Worm (Caenorhabditis elegans): ENCODE results near the gene oac-54.

oac-54 gene

ce11 chrII:9112851-9113250 is 45.1 kb upstream of the oac-54 start, which contains the start of gene jun-1:
Gene jun-1 (plus strand): TSS chrII:9113157.
- TF ChIP-seq pqm-1 (tag; optimal IDR thresholded peaks at IDR 0.05) (no peak), pros-1 (tag; optimal IDR thresholded peaks at IDR 0.05) (peak; percentile 44), tbx-2 (tag; optimal IDR thresholded peaks at IDR 0.05) (peak; percentile 58), unc-55 (GFP tag; optimal IDR thresholded peaks at IDR 0.05) (peak; percentile 64), ceh-48 (tag; optimal IDR thresholded peaks at IDR 0.05) (no peak), nhr-232 (tag; optimal IDR thresholded peaks at IDR 0.05) (no peak), che-1 (tag; optimal IDR thresholded peaks at IDR 0.05) (no peak), dmd-4 (tag; optimal IDR thresholded peaks at IDR 0.05; ENCODE audit: borderline replicate concordance) (no peak), elt-2 (tag; optimal IDR thresholded peaks at IDR 0.05) (no peak), ztf-16 (tag; optimal IDR thresholded peaks at IDR 0.05) (no peak), rnt-1 (tag; optimal IDR thresholded peaks at IDR 0.05) (peak; percentile 55), pat-9 (tag; optimal IDR thresholded peaks at IDR 0.05) (no peak), unc-42 (tag; optimal IDR thresholded peaks at IDR 0.05) (peak; percentile 57), hlh-8 (tag; optimal IDR thresholded peaks at IDR 0.05) (no peak), lim-6 (tag; optimal IDR thresholded peaks at IDR 0.05) (no peak), dve-1 (tag; optimal IDR thresholded peaks at IDR 0.05) (peak; percentile 72), mec-3 (tag; optimal IDR thresholded peaks at IDR 0.05; ENCODE audit: borderline replicate concordance) (no peak), K09A11.1 (tag; optimal IDR thresholded peaks at IDR 0.05; ENCODE audit: insufficient read depth) (peak; percentile 46), nfya-1 (tag; optimal IDR thresholded peaks at IDR 0.05) (peak; percentile 75), ceh-31 (tag; optimal IDR thresholded peaks at IDR 0.05) (peak; percentile 71), npax-4 (tag; optimal IDR thresholded peaks at IDR 0.05) (no peak), hlh-30 (tag; optimal IDR thresholded peaks at IDR 0.05; ENCODE audit: insufficient read depth) (peak; percentile 61), odd-2 (tag; optimal IDR thresholded peaks at IDR 0.05) (no peak), K02D7.2 (tag; optimal IDR thresholded peaks at IDR 0.05) (no peak), fkh-6 (tag; optimal IDR thresholded peaks at IDR 0.05) (no peak), ets-4 (tag; optimal IDR thresholded peaks at IDR 0.05) (peak; percentile 65), ama-1 (optimal IDR thresholded peaks at IDR 0.05) (no peak), hlh-6 (tag; optimal IDR thresholded peaks at IDR 0.05) (no peak), hlh-13 (GFP tag; optimal IDR thresholded peaks at IDR 0.05) (no peak), ceh-34 (tag; optimal IDR thresholded peaks at IDR 0.05) (peak; percentile 19), hlh-15 (tag; optimal IDR thresholded peaks at IDR 0.05) (no peak), ahr-1 (tag; optimal IDR thresholded peaks at IDR 0.05) (no peak), ceh-18 (tag; optimal IDR thresholded peaks at IDR 0.05) (peak; percentile 80), ref-2 (tag; optimal IDR thresholded peaks at IDR 0.05) (peak; percentile 9), gmeb-2 (tag; optimal IDR thresholded peaks at IDR 0.05) (no peak), tbx-7 (tag; optimal IDR thresholded peaks at IDR 0.05) (no peak), madf-2 (tag; optimal IDR thresholded peaks at IDR 0.05) (peak; percentile 18)

- peak; percentile 49 for TF ChIP-seq hlh-30 (tag; optimal IDR thresholded peaks at IDR 0.05; ENCODE audit: insufficient read depth)
- no peak for TF ChIP-seq hlh-13 (GFP tag; optimal IDR thresholded peaks at IDR 0.05)
Measured at ce11 chrII:9113759-9114158, 44.2 kb upstream of the oac-54 start.

ce11 chrII:9114972-9115371 is 42.9 kb upstream of the oac-54 start:
- no peak for TF ChIP-seq ceh-18 (tag; optimal IDR thresholded peaks at IDR 0.05)
- no peak for TF ChIP-seq ref-2 (tag; optimal IDR thresholded peaks at IDR 0.05)
- no peak for TF ChIP-seq gmeb-2 (tag; optimal IDR thresholded peaks at IDR 0.05)
- no peak for TF ChIP-seq ceh-2 (tag; optimal IDR thresholded peaks at IDR 0.05)
- TF ChIP-seq sdc-2 (tag; optimal IDR thresholded peaks at IDR 0.05) = no peak
- TF ChIP-seq dve-1 (tag; optimal IDR thresholded peaks at IDR 0.05) = no peak
- TF ChIP-seq unc-55 (GFP tag; optimal IDR thresholded peaks at IDR 0.05) = no peak
- TF ChIP-seq lin-11 (tag; optimal IDR thresholded peaks at IDR 0.05) = no peak
- no peak for TF ChIP-seq rnt-1 (tag; optimal IDR thresholded peaks at IDR 0.05)
- TF ChIP-seq tbx-7 (tag; optimal IDR thresholded peaks at IDR 0.05) = no peak
- no peak for TF ChIP-seq fkh-6 (tag; optimal IDR thresholded peaks at IDR 0.05)
- TF ChIP-seq ceh-45 (GFP tag; IDR thresholded peaks at IDR 0.05) = no peak

Data from whole organism, late embryonic.